Worm (Caenorhabditis elegans): ENCODE measurements around the gene F36G9.13.

DNA sequence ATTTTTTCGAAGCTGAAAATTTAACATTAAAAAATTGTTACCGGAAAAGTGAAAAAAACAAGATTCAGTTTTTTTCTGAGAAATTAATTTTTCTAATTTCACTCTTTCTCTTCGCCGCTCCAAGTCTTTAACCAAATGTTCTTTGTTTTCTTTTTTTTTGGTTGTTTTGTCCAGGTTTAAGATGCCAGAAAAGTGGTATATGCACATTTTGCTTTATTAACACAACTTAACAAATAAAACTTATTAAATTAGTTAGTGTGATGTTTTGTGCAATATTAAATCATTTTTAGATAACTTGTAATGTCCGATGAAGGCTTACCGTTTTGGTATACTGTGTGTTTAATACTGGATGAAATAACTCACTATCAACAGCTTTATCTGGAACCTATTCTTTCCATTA lies 40.0 kb upstream of the F36G9.13 start, which contains the start of gene srw-53:
- TF ChIP-seq pax-3 (tag; optimal IDR thresholded peaks at IDR 0.05) (no peak), lin-35 (GFP tag; optimal IDR thresholded peaks at IDR 0.05) (no peak), lsy-2 (tag; optimal IDR thresholded peaks at IDR 0.05) (no peak), elt-2 (tag; optimal IDR thresholded peaks at IDR 0.05) (no peak), nhr-77 (tag; optimal IDR thresholded peaks at IDR 0.05) (no peak)

All from whole organism, L1 larva.